Fruit fly (Drosophila melanogaster) whole organism, prepupa: ENCODE measurements around the gene Bfc.

Experiments used
- CG10669 ChIP-seq: fragments of 200-800 bp; sonication (Bioruptor generic); optimal IDR thresholded peaks from 3 replicates; lab custom pipeline; 2018; ENCODE audit warnings: missing biosample characterization, mild to moderate bottlenecking, missing genetic modification characterization, moderate library complexity
- CG11762 ChIP-seq: fragments of 200-800 bp; sonication (Bioruptor generic); optimal IDR thresholded peaks from 3 replicates; lab custom pipeline; 2016; ENCODE audit warnings: missing biosample characterization, missing genetic modification characterization; ENCODE audit not compliant: insufficient read depth
- CG11902 ChIP-seq: fragments of 200-800 bp; sonication (Bioruptor generic); optimal IDR thresholded peaks from 3 replicates; lab custom pipeline; 2016; ENCODE audit warnings: missing biosample characterization, missing genetic modification characterization
- CG1621 ChIP-seq: fragments of 200-800 bp; sonication (Bioruptor generic); optimal IDR thresholded peaks from 3 replicates; lab custom pipeline; 2018; ENCODE audit warnings: missing biosample characterization, mild to moderate bottlenecking, missing genetic modification characterization
- CG16779 ChIP-seq: fragments of 200-800 bp; sonication (Bioruptor generic); optimal IDR thresholded peaks from 3 replicates; lab custom pipeline; 2017; ENCODE audit warnings: missing biosample characterization, mild to moderate bottlenecking, missing genetic modification characterization
- CG3032 ChIP-seq: fragments of 200-800 bp; optimal IDR thresholded peaks from 2 replicates; lab custom pipeline; 2019; ENCODE audit warnings: missing biosample characterization, mild to moderate bottlenecking, missing genetic modification characterization, moderate library complexity
- CG31627 ChIP-seq: fragments of 200-800 bp; sonication (Bioruptor generic); optimal IDR thresholded peaks from 3 replicates; lab custom pipeline; 2016; ENCODE audit warnings: missing biosample characterization, missing genetic modification characterization
- CG32006 ChIP-seq: fragments of 200-800 bp; sonication (Bioruptor generic); optimal IDR thresholded peaks from 3 replicates; lab custom pipeline; 2017; ENCODE audit warnings: missing biosample characterization, mild to moderate bottlenecking, missing genetic modification characterization
- CG34406 ChIP-seq: fragments of 200-800 bp; sonication (Bioruptor generic); optimal IDR thresholded peaks from 3 replicates; lab custom pipeline; 2016; ENCODE audit warnings: missing biosample characterization, missing genetic modification characterization
- CG6163 ChIP-seq: fragments of 200-800 bp; sonication (Bioruptor generic); IDR thresholded peaks from 3 replicates; pipeline ENCODE4 v1.3.6; 2022; ENCODE audit warnings: missing biosample characterization, missing genetic modification characterization
- CG6276 ChIP-seq: fragments of 200-800 bp; sonication (Bioruptor generic); optimal IDR thresholded peaks from 2 replicates; lab custom pipeline; 2017; ENCODE audit warnings: missing biosample characterization, mild to moderate bottlenecking, missing genetic modification characterization
- CG6792 ChIP-seq: fragments of 200-800 bp; sonication (Bioruptor generic); optimal IDR thresholded peaks from 3 replicates; lab custom pipeline; 2016; ENCODE audit warnings: missing biosample characterization, missing genetic modification characterization
- CG6808 ChIP-seq: fragments of 200-800 bp; sonication (Bioruptor generic); optimal IDR thresholded peaks from 3 replicates; lab custom pipeline; 2017; ENCODE audit warnings: missing biosample characterization, missing genetic modification characterization, mild to moderate bottlenecking, moderate library complexity, missing genetic modification reagents
- CG7368 ChIP-seq: fragments of 200-800 bp; sonication (Bioruptor generic); optimal IDR thresholded peaks from 3 replicates; lab custom pipeline; 2016; ENCODE audit warnings: missing biosample characterization, missing genetic modification characterization
- CG8632 ChIP-seq: fragments of 200-800 bp; sonication (Bioruptor generic); optimal IDR thresholded peaks from 3 replicates; lab custom pipeline; 2016; ENCODE audit warnings: missing biosample characterization, missing genetic modification characterization
- CG9139 ChIP-seq: fragments of 200-800 bp; sonication (Bioruptor generic); optimal IDR thresholded peaks from 3 replicates; lab custom pipeline; 2017; ENCODE audit warnings: missing biosample characterization, mild to moderate bottlenecking, missing genetic modification characterization
- Eip75B ChIP-seq: fragments of 200-800 bp; sonication (Bioruptor generic); optimal IDR thresholded peaks from 3 replicates; lab custom pipeline; 2016; ENCODE audit warnings: missing biosample characterization, missing genetic modification characterization
- Eip78C ChIP-seq: fragments of 200-800 bp; sonication (Bioruptor generic); peaks from one replicate; lab custom pipeline; 2016; ENCODE audit warnings: missing biosample characterization, missing genetic modification characterization
- Eip93F ChIP-seq: fragments of 200-800 bp; sonication (Bioruptor generic); optimal IDR thresholded peaks from 2 replicates; lab custom pipeline; 2016; ENCODE audit warnings: missing biosample characterization, mild to moderate bottlenecking, missing genetic modification characterization
- Ets21C ChIP-seq: fragments of 200-800 bp; sonication (Bioruptor generic); optimal IDR thresholded peaks from 3 replicates; lab custom pipeline; 2016; ENCODE audit warnings: missing biosample characterization, missing genetic modification characterization
- Ets96B ChIP-seq: fragments of 200-800 bp; optimal IDR thresholded peaks from 2 replicates; lab custom pipeline; 2019; ENCODE audit warnings: missing biosample characterization, mild to moderate bottlenecking, missing genetic modification characterization, moderate library complexity
- Gug ChIP-seq: fragments of 200-800 bp; sonication (Bioruptor generic); IDR thresholded peaks from 2 replicates; pipeline ENCODE4 v1.3.6; 2022; ENCODE audit warnings: missing biosample characterization, missing genetic modification characterization
- Hr39 ChIP-seq: fragments of 200-800 bp; sonication (Bioruptor generic); optimal IDR thresholded peaks from 2 replicates; lab custom pipeline; 2016; ENCODE audit warnings: missing biosample characterization, missing genetic modification characterization
- Lpt ChIP-seq: fragments of 200-800 bp; sonication (Bioruptor generic); optimal IDR thresholded peaks from 3 replicates; lab custom pipeline; 2016; ENCODE audit warnings: missing biosample characterization, missing genetic modification characterization
- OdsH ChIP-seq: fragments of 200-800 bp; sonication (Bioruptor generic); optimal IDR thresholded peaks from 3 replicates; lab custom pipeline; 2016; ENCODE audit warnings: missing biosample characterization, missing genetic modification characterization
- Smox ChIP-seq: fragments of 200-800 bp; sonication (Bioruptor generic); optimal IDR thresholded peaks from 3 replicates; lab custom pipeline; 2016; ENCODE audit warnings: missing biosample characterization, missing genetic modification characterization
- Sox102F ChIP-seq: fragments of 200-800 bp; sonication (Bioruptor generic); optimal IDR thresholded peaks from 2 replicates; lab custom pipeline; 2016; ENCODE audit warnings: missing biosample characterization, mild to moderate bottlenecking, missing genetic modification characterization
- Sox14 ChIP-seq: fragments of 200-800 bp; sonication (Bioruptor generic); optimal IDR thresholded peaks from 3 replicates; lab custom pipeline; 2016; ENCODE audit warnings: missing biosample characterization, missing genetic modification characterization
- acj6 ChIP-seq: fragments of 200-800 bp; sonication (Bioruptor generic); optimal IDR thresholded peaks from 3 replicates; lab custom pipeline; 2016; ENCODE audit warnings: missing biosample characterization, missing genetic modification characterization
- cyc ChIP-seq: fragments of 200-800 bp; sonication (Bioruptor generic); optimal IDR thresholded peaks from 3 replicates; lab custom pipeline; 2016; ENCODE audit warnings: missing biosample characterization, missing genetic modification characterization
- dac ChIP-seq: fragments of 200-800 bp; sonication (Bioruptor generic); optimal IDR thresholded peaks from 2 replicates; lab custom pipeline; 2017; ENCODE audit warnings: missing biosample characterization, mild to moderate bottlenecking, missing genetic modification characterization
- dsx ChIP-seq: fragments of 200-800 bp; optimal IDR thresholded peaks from 3 replicates; lab custom pipeline; 2019; ENCODE audit warnings: missing biosample characterization, mild to moderate bottlenecking, missing genetic modification characterization, moderate library complexity; ENCODE audit not compliant: poor library complexity, severe bottlenecking
- eg ChIP-seq: fragments of 200-800 bp; sonication (Bioruptor generic); IDR thresholded peaks from 3 replicates; pipeline ENCODE4 v1.3.6; 2022; ENCODE audit warnings: missing biosample characterization, missing genetic modification characterization
- esn ChIP-seq: fragments of 200-800 bp; sonication (Bioruptor generic); optimal IDR thresholded peaks from 2 replicates; lab custom pipeline; 2016; ENCODE audit warnings: missing biosample characterization, mild to moderate bottlenecking, missing genetic modification characterization, moderate library complexity
- fd85E ChIP-seq: fragments of 200-800 bp; sonication (Bioruptor generic); optimal IDR thresholded peaks from 3 replicates; lab custom pipeline; 2016; ENCODE audit warnings: missing biosample characterization, missing genetic modification characterization
- fkh ChIP-seq: fragments of 200-800 bp; sonication (Bioruptor generic); optimal IDR thresholded peaks from 3 replicates; lab custom pipeline; 2017; ENCODE audit warnings: missing biosample characterization, mild to moderate bottlenecking, missing genetic modification characterization, moderate library complexity
- net ChIP-seq: fragments of 200-800 bp; sonication (Bioruptor generic); optimal IDR thresholded peaks from 3 replicates; lab custom pipeline; 2016; ENCODE audit warnings: missing biosample characterization, missing genetic modification characterization
- pdm3 ChIP-seq: fragments of 200-800 bp; sonication (Bioruptor generic); optimal IDR thresholded peaks from 3 replicates; lab custom pipeline; 2016; ENCODE audit warnings: missing biosample characterization, missing genetic modification characterization
- salr ChIP-seq, 2 experiments: fragments of 200-800 bp; sonication (Bioruptor generic); optimal IDR thresholded peaks; 3 replicates each; lab custom pipeline; 2016 to 2018; ENCODE audit warnings: missing biosample characterization in 2 of 2, missing genetic modification characterization in 2 of 2, mild to moderate bottlenecking in 1 of 2
- ss ChIP-seq, 2 experiments: fragments of 200-800 bp; sonication (Bioruptor generic); optimal IDR thresholded peaks; 2 replicates in 1 of 2; 3 replicates in 1 of 2; lab custom pipeline; 2017 to 2018; ENCODE audit warnings: mild to moderate bottlenecking in 2 of 2, missing biosample characterization in 2 of 2, missing genetic modification characterization in 2 of 2, moderate library complexity in 1 of 2
- svp ChIP-seq: fragments of 200-800 bp; sonication (Bioruptor generic); peaks from one replicate; lab custom pipeline; 2016; ENCODE audit warnings: missing biosample characterization, missing genetic modification characterization
- topi ChIP-seq: fragments of 200-800 bp; sonication (Bioruptor generic); optimal IDR thresholded peaks from 3 replicates; lab custom pipeline; 2016; ENCODE audit warnings: missing biosample characterization, missing genetic modification characterization
- vri ChIP-seq: fragments of 200-800 bp; sonication (Bioruptor generic); optimal IDR thresholded peaks from 3 replicates; lab custom pipeline; 2016; ENCODE audit warnings: missing biosample characterization, mild to moderate bottlenecking, missing genetic modification characterization

The Bfc gene

dm6 chr3L:1295693-1296092, 45.2 kb downstream of the Bfc start, which contains the start of gene Rabex-5 (continued):
- TF ChIP-seq CG11902 (GFP tag; lab: Kevin White, UChicago) (no peak), CG6792 (GFP tag; lab: Kevin White, UChicago) (no peak), CG10669 (GFP tag; lab: Kevin White, UChicago) (no peak), Sox102F (GFP tag; lab: Kevin White, UChicago) (no peak), eg (GFP tag; lab: Robert Waterston, UW) (0 out of 3 replicates have a peak, but pooled peaks have one; percentile 16), dsx (GFP tag; lab: Kevin White, UChicago) (no peak), Eip93F (GFP tag; lab: Kevin White, UChicago) (no peak), Ets96B (no peak), Ets21C (GFP tag; lab: Kevin White, UChicago) (peak; percentile 13), CG8632 (no peak), CG31627 (GFP tag; lab: Kevin White, UChicago) (peak; percentile 41), cyc (GFP tag; lab: Kevin White, UChicago) (peak; percentile 19), CG6276 (GFP tag; lab: Kevin White, UChicago) (no peak), ss (GFP tag; optimal IDR thresholded peaks at IDR 0.05; lab: Kevin White, UChicago) (no peak), CG6163 (GFP tag; lab: Robert Waterston, UW) (no peak), CG32006 (no peak), topi (GFP tag; lab: Kevin White, UChicago) (no peak), OdsH (no peak), CG3032 (tag; lab: Kevin White, UChicago) (no peak), Smox (GFP tag; lab: Kevin White, UChicago) (no peak)

DNA sequence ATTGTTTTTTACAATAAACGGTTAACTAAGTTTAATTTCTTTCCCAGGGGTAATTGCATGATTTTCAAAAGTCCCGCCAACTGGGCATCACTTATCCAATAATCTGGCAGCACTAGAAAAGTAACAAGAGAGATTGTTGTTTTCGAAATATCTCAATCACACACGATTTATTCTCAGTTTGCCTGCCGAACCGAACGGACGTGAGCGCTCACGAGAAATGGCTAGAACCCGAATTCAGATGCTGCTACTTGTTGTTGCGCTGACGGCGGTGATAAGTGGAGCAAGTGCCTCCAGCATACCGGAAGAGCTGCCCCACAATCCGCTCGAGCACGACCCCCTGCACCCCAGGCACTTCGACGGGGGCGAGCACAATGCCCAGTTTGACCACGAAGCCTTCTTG, 48.0 kb downstream of the Bfc start, which contains the start of gene scf:
Gene scf, plus strand, starts transcription at position 164 of the 400 bp plus-strand sequence.
- TF ChIP-seq eg (GFP tag; lab: Robert Waterston, UW) = peak; percentile 38; the same call in 1 of the 3 replicates
- TF ChIP-seq CG6808 = peak; percentile 100
- no peak for TF ChIP-seq ss (GFP tag; optimal IDR thresholded peaks at IDR 0.05; lab: Kevin White, UChicago)
- peak; percentile 16 for TF ChIP-seq esn
- peak; percentile 38 for TF ChIP-seq CG1621
- peak; percentile 90 for TF ChIP-seq svp (GFP tag; lab: Kevin White, UChicago)
- TF ChIP-seq pdm3 = no peak
- TF ChIP-seq Sox14 (GFP tag; lab: Kevin White, UChicago) = peak; percentile 4
- TF ChIP-seq topi (GFP tag; lab: Kevin White, UChicago) = peak; percentile 8
- TF ChIP-seq Ets21C (GFP tag; lab: Kevin White, UChicago) = no peak

DNA sequence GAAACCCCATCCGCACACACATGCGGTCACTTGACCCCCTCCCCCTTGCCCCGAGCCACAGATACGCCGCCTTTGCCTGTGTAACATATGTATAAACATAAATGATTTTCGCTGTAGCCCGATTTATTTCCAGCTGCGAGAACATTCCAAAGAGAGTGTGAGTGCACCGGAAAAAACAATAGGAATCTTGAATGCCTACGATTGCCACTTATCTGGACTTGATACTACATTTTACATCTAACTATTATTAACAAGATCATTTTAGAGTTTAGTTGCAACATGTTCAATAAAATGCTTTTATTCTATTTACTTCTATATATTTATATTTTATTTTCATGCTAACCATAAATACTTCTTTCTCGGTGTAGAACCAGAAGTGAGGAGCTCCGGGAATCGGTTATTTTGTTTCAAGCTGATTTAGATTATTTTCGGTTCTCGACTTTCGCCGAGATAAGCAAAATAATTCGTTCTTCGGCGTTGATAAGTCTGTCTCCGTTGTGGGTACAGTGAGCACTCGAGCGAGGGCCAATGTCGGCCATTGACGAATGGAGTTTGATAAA, 49.7 kb downstream of the Bfc start:
- TF ChIP-seq CG1621 (peak; percentile 29), CG3032 (tag; lab: Kevin White, UChicago) (peak; percentile 58), CG11902 (GFP tag; lab: Kevin White, UChicago) (peak; percentile 40), Sox102F (GFP tag; lab: Kevin White, UChicago) (no peak), acj6 (GFP tag; lab: Kevin White, UChicago) (peak; percentile 60), CG8632 (peak; percentile 65), CG11762 (peak; percentile 37), Lpt (GFP tag; lab: Kevin White, UChicago) (peak; percentile 29), CG7368 (no peak), Hr39 (GFP tag; lab: Kevin White, UChicago) (peak; percentile 52), net (GFP tag; lab: Kevin White, UChicago) (peak; percentile 70), Ets96B (peak; percentile 67), fd85E (no peak), CG9139 (GFP tag; lab: Kevin White, UChicago) (no peak), Gug (GFP tag; lab: Robert Waterston, UW) (peak; percentile 43; the same call in 1 of the 2 replicates), topi (GFP tag; lab: Kevin White, UChicago) (peak; percentile 68), ss (GFP tag; optimal IDR thresholded peaks at IDR 0.05; lab: Kevin White, UChicago) (peak in 1 of 2 experiments; percentile 46), fkh (GFP tag; lab: Kevin White, UChicago) (no peak), CG6163 (GFP tag; lab: Robert Waterston, UW) (peak; percentile 40; the same call in 1 of the 3 replicates), Eip75B (GFP tag; lab: Kevin White, UChicago) (no peak), pdm3 (no peak), svp (GFP tag; lab: Kevin White, UChicago) (peak; percentile 90), dac (GFP tag; lab: Kevin White, UChicago) (no peak), vri (peak; percentile 32), OdsH (no peak), esn (peak; percentile 82), Eip78C (GFP tag; lab: Kevin White, UChicago) (peak; percentile 88), salr (GFP tag; optimal IDR thresholded peaks at IDR 0.05; lab: Kevin White, UChicago) (no peak), CG16779 (no peak), CG34406 (GFP tag; lab: Kevin White, UChicago) (peak; percentile 68), CG6792 (GFP tag; lab: Kevin White, UChicago) (peak; percentile 65), Smox (GFP tag; lab: Kevin White, UChicago) (no peak), CG31627 (GFP tag; lab: Kevin White, UChicago) (peak; percentile 58), CG10669 (GFP tag; lab: Kevin White, UChicago) (no peak)
